Fruit fly (Drosophila melanogaster) whole organism, embryonic: ENCODE measurements around the gene CG7156.

Source experiments
- Adf1 ChIP-seq: fragments of 200-800 bp; sonication (Bioruptor generic); IDR thresholded peaks from 2 replicates; pipeline ENCODE4 v1.3.6; 2022; ENCODE audit warnings: missing biosample characterization, missing genetic modification characterization
- Atf6 ChIP-seq: fragments of 200-800 bp; sonication (Bioruptor generic); IDR thresholded peaks from 2 replicates; pipeline ENCODE4 v1.3.6; 2022; ENCODE audit warnings: missing biosample characterization, missing genetic modification characterization
- CG15696 ChIP-seq: fragments of 200-800 bp; sonication (Bioruptor generic); optimal IDR thresholded peaks from 2 replicates; lab custom pipeline; 2019; ENCODE audit warnings: missing biosample characterization, mild to moderate bottlenecking, missing genetic modification characterization, moderate library complexity
- Sin3A ChIP-seq: fragments of >200 bp; optimal IDR thresholded peaks from 2 replicates; lab custom pipeline; 2018
- p53 ChIP-seq: fragments of 200-800 bp; sonication (Bioruptor generic); optimal IDR thresholded peaks from 2 replicates; lab custom pipeline; 2016; ENCODE audit warnings: missing biosample characterization, missing genetic modification characterization
- psq ChIP-seq: fragments of 200-800 bp; sonication (Bioruptor generic); optimal IDR thresholded peaks from 2 replicates; lab custom pipeline; 2017; ENCODE audit warnings: missing biosample characterization, missing genetic modification characterization
- ttk ChIP-seq: fragments of 200-800 bp; sonication (Bioruptor generic); IDR thresholded peaks from 2 replicates; pipeline ENCODE4 v2.1.2; 2022; ENCODE audit warnings: missing biosample characterization, missing genetic modification characterization

DNA sequence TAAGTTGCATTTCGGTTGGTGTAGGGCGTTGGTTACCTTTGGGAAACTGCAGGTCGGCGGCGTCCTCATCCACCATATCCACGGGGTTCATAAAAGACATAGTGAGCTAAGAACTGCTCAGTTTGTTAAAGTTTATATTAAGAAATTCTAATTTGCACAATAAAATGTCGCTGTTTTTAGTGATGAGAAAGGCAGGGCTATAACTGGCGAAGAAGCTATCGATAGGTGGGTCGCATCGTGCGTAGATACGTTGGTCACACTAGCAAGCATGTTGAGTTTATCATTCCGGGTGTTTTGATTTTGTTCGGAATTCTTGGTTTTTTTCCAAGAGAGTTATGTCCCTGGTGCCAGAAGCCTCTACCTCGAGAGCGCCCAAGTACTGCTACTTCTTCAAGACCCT is 13.3 kb upstream of the CG7156 start, which contains the start of the genes Ada2a, Polr2D, Tgs1 and moi:
- TF ChIP-seq CG15696 (tag; lab: Kevin White, UChicago) (no peak), Adf1 (GFP tag; lab: Robert Waterston, UW) (no peak), p53 (GFP tag; lab: Kevin White, UChicago) (no peak), Sin3A (lab: Kevin White, UChicago) (peak; percentile 56), Atf6 (GFP tag; lab: Robert Waterston, UW) (no peak), ttk (GFP tag; lab: Robert Waterston, UW) (no peak), psq (GFP tag; lab: Kevin White, UChicago) (no peak)
